Fruit fly (Drosophila melanogaster) whole organism, embryonic: ENCODE data around the gene Tengl3.

Experiments used
- CG10267 ChIP-seq: fragments of 200-800 bp; sonication (Bioruptor generic); optimal IDR thresholded peaks from 2 replicates; lab custom pipeline; 2018; ENCODE audit warnings: missing biosample characterization, mild to moderate bottlenecking, missing genetic modification characterization, moderate library complexity
- CG10274 ChIP-seq: fragments of 200-800 bp; sonication (Bioruptor generic); optimal IDR thresholded peaks from 3 replicates; lab custom pipeline; 2017; ENCODE audit warnings: missing biosample characterization, mild to moderate bottlenecking, missing genetic modification characterization
- CG10565 ChIP-seq: fragments of 200-800 bp; sonication (Bioruptor generic); optimal IDR thresholded peaks from 3 replicates; lab custom pipeline; 2016; ENCODE audit warnings: missing biosample characterization, mild to moderate bottlenecking, missing genetic modification characterization
- CG12299 ChIP-seq: fragments of 200-800 bp; sonication (Bioruptor generic); optimal IDR thresholded peaks from 2 replicates; lab custom pipeline; 2018; ENCODE audit warnings: missing biosample characterization, mild to moderate bottlenecking, missing genetic modification characterization
- CG12942 ChIP-seq: fragments of 200-800 bp; sonication (Bioruptor generic); optimal IDR thresholded peaks from 3 replicates; lab custom pipeline; 2016; ENCODE audit warnings: missing biosample characterization, missing genetic modification characterization
- CG14050 ChIP-seq: fragments of 200-800 bp; sonication (Bioruptor generic); IDR thresholded peaks from 3 replicates; pipeline ENCODE4 v1.3.6; 2022; ENCODE audit warnings: missing biosample characterization, missing genetic modification characterization
- CG14710 ChIP-seq: fragments of 200-800 bp; sonication (Bioruptor generic); optimal IDR thresholded peaks from 3 replicates; lab custom pipeline; 2019; ENCODE audit warnings: missing biosample characterization, mild to moderate bottlenecking, missing genetic modification characterization, moderate library complexity
- CG15011 ChIP-seq: fragments of 200-800 bp; sonication (Bioruptor generic); optimal IDR thresholded peaks from 3 replicates; lab custom pipeline; 2018; ENCODE audit warnings: missing biosample characterization, mild to moderate bottlenecking, missing genetic modification characterization
- CG15269 ChIP-seq: fragments of 200-800 bp; sonication (Bioruptor generic); optimal IDR thresholded peaks from 2 replicates; lab custom pipeline; 2018; ENCODE audit warnings: missing biosample characterization, mild to moderate bottlenecking, missing genetic modification characterization, moderate library complexity
- CG17912 ChIP-seq: fragments of 200-800 bp; sonication (Bioruptor generic); optimal IDR thresholded peaks from 2 replicates; lab custom pipeline; 2018; ENCODE audit warnings: missing biosample characterization, mild to moderate bottlenecking, missing genetic modification characterization
- CG1832 ChIP-seq: fragments of 200-800 bp; sonication (Bioruptor generic); optimal IDR thresholded peaks from 2 replicates; lab custom pipeline; 2017; ENCODE audit warnings: missing biosample characterization, mild to moderate bottlenecking, missing genetic modification characterization, inconsistent platforms
- CG2120 ChIP-seq: fragments of 200-800 bp; sonication (Bioruptor generic); optimal IDR thresholded peaks from 3 replicates; lab custom pipeline; 2016; ENCODE audit warnings: missing biosample characterization, missing genetic modification characterization
- CG2889 ChIP-seq: fragments of 200-800 bp; sonication (Bioruptor generic); IDR thresholded peaks from 3 replicates; pipeline ENCODE4 v1.3.6; 2022; ENCODE audit warnings: missing biosample characterization, missing genetic modification characterization
- CG30020 ChIP-seq: fragments of 200-800 bp; optimal IDR thresholded peaks from 2 replicates; lab custom pipeline; 2019; ENCODE audit warnings: missing biosample characterization, mild to moderate bottlenecking, missing genetic modification characterization, moderate library complexity
- CG34376 ChIP-seq: fragments of 200-800 bp; sonication (Bioruptor generic); optimal IDR thresholded peaks from 2 replicates; lab custom pipeline; 2018; ENCODE audit warnings: missing biosample characterization, mild to moderate bottlenecking, missing genetic modification characterization
- CG3847 ChIP-seq: fragments of 200-800 bp; sonication (Bioruptor generic); IDR thresholded peaks from 2 replicates; pipeline ENCODE4 v1.3.6; 2022; ENCODE audit warnings: missing biosample characterization, missing genetic modification characterization
- CG4820 ChIP-seq: fragments of 200-800 bp; sonication (Bioruptor generic); optimal IDR thresholded peaks from 3 replicates; lab custom pipeline; 2016; ENCODE audit warnings: missing biosample characterization, missing genetic modification characterization
- CG4854 ChIP-seq: fragments of 200-800 bp; sonication (Bioruptor generic); optimal IDR thresholded peaks from 2 replicates; lab custom pipeline; 2016; ENCODE audit warnings: missing biosample characterization, missing genetic modification characterization, inconsistent platforms
- CG6854 ChIP-seq: fragments of 200-800 bp; sonication (Bioruptor generic); optimal IDR thresholded peaks from 3 replicates; lab custom pipeline; 2017; ENCODE audit warnings: missing biosample characterization, mild to moderate bottlenecking, missing genetic modification characterization
- CG7357 ChIP-seq: fragments of 200-800 bp; sonication (Bioruptor generic); IDR thresholded peaks from 3 replicates; pipeline ENCODE4 v1.3.6; 2022; ENCODE audit warnings: missing biosample characterization, missing genetic modification characterization
- CG7839 ChIP-seq: fragments of 200-800 bp; sonication (Bioruptor generic); optimal IDR thresholded peaks from 3 replicates; lab custom pipeline; 2018; ENCODE audit warnings: missing biosample characterization, mild to moderate bottlenecking, missing genetic modification characterization, moderate library complexity
- CG8290 ChIP-seq, 3 experiments: fragments of 200-800 bp; sonication (Bioruptor generic); optimal IDR thresholded peaks; 2 replicates each; lab custom pipeline; 2016 to 2019; ENCODE audit warnings: missing biosample characterization in 3 of 3, missing genetic modification characterization in 3 of 3, mild to moderate bottlenecking in 2 of 3, moderate library complexity in 1 of 3
- CG9215 ChIP-seq: fragments of 200-800 bp; sonication (Bioruptor generic); IDR thresholded peaks from 2 replicates; pipeline ENCODE4 v1.3.6; 2022; ENCODE audit warnings: missing biosample characterization, missing genetic modification characterization
- Eip74EF ChIP-seq, 2 experiments: fragments of 200-800 bp in 1 of 2; fragments of >200 bp in 1 of 2; sonication (Bioruptor generic) in 1 of 2; optimal IDR thresholded peaks; 2 replicates each; lab custom pipeline; 2017 to 2019; ENCODE audit warnings: missing biosample characterization in 2 of 2, missing genetic modification characterization in 2 of 2, mild to moderate bottlenecking in 1 of 2, moderate library complexity in 1 of 2
- NC2α ChIP-seq: fragments of 200-800 bp; sonication (Bioruptor generic); optimal IDR thresholded peaks from 2 replicates; lab custom pipeline; 2016; ENCODE audit warnings: missing biosample characterization, missing genetic modification characterization
- Nf-YA ChIP-seq: fragments of 200-800 bp; sonication (Bioruptor generic); IDR thresholded peaks from 2 replicates; pipeline ENCODE4 v1.3.6; 2022; ENCODE audit warnings: missing biosample characterization, missing genetic modification characterization
- Sry-δ ChIP-seq: fragments of 200-800 bp; sonication (Bioruptor generic); optimal IDR thresholded peaks from 2 replicates; lab custom pipeline; 2016; ENCODE audit warnings: missing biosample characterization, missing genetic modification characterization
- Stat92E ChIP-seq, 3 experiments: fragments of >200 bp in 2 of 3; fragments of 200-800 bp in 1 of 3; sonication (Bioruptor generic) in 1 of 3; optimal IDR thresholded peaks; 2 replicates each; lab custom pipeline; 2017 to 2019; ENCODE audit warnings: missing biosample characterization in 3 of 3, missing genetic modification characterization in 3 of 3, mild to moderate bottlenecking in 1 of 3, moderate library complexity in 1 of 3
- ac ChIP-seq: fragments of 200-800 bp; sonication (Bioruptor generic); optimal IDR thresholded peaks from 3 replicates; lab custom pipeline; 2017; ENCODE audit warnings: missing biosample characterization, mild to moderate bottlenecking, missing genetic modification characterization
- ato ChIP-seq: fragments of 200-800 bp; sonication (Bioruptor generic); IDR thresholded peaks from 2 replicates; pipeline ENCODE4 v1.3.6; 2022; ENCODE audit warnings: missing biosample characterization, missing genetic modification characterization; ENCODE audit not compliant: partially characterized antibody
- bbx ChIP-seq: fragments of 200-800 bp; sonication (Bioruptor generic); IDR thresholded peaks from 2 replicates; pipeline ENCODE4 v1.3.6; 2022; ENCODE audit warnings: missing biosample characterization, missing genetic modification characterization; ENCODE audit not compliant: partially characterized antibody
- br ChIP-seq: fragments of >200 bp; optimal IDR thresholded peaks from 2 replicates; lab custom pipeline; 2017
- btn ChIP-seq: fragments of 200-800 bp; sonication (Bioruptor generic); optimal IDR thresholded peaks from 2 replicates; lab custom pipeline; 2016; ENCODE audit warnings: missing biosample characterization, missing genetic modification characterization
- chinmo ChIP-seq: fragments of 200-800 bp; sonication (Bioruptor generic); IDR thresholded peaks from 4 replicates; pipeline ENCODE4 v1.3.6; 2022; ENCODE audit warnings: missing biosample characterization, missing genetic modification characterization; ENCODE audit not compliant: partially characterized antibody
- chn ChIP-seq: fragments of 200-800 bp; sonication (Bioruptor generic); optimal IDR thresholded peaks from 2 replicates; lab custom pipeline; 2016; ENCODE audit warnings: missing biosample characterization, missing genetic modification characterization
- croc ChIP-seq: fragments of 200-800 bp; sonication (Bioruptor generic); conservative IDR thresholded peaks from 3 replicates; pipeline ENCODE4 v1.3.6; 2022; ENCODE audit warnings: missing biosample characterization, missing genetic modification characterization
- crp ChIP-seq, 2 experiments: fragments of 200-800 bp; sonication (Bioruptor generic); optimal IDR thresholded peaks; 2 replicates in 1 of 2; 3 replicates in 1 of 2; lab custom pipeline; 2017; ENCODE audit warnings: missing biosample characterization in 2 of 2, missing genetic modification characterization in 2 of 2, mild to moderate bottlenecking in 1 of 2, moderate library complexity in 1 of 2
- disco-r ChIP-seq: fragments of 200-800 bp; sonication (Bioruptor generic); optimal IDR thresholded peaks from 2 replicates; lab custom pipeline; 2016; ENCODE audit warnings: missing biosample characterization, missing genetic modification characterization
- fd96Cb ChIP-seq: fragments of 200-800 bp; sonication (Bioruptor generic); optimal IDR thresholded peaks from 2 replicates; lab custom pipeline; 2018; ENCODE audit warnings: missing biosample characterization, mild to moderate bottlenecking, missing genetic modification characterization, moderate library complexity
- fru ChIP-seq: fragments of >200 bp; optimal IDR thresholded peaks from 2 replicates; lab custom pipeline; 2017
- gce ChIP-seq: fragments of 200-800 bp; sonication (Bioruptor generic); IDR thresholded peaks from 3 replicates; pipeline ENCODE4 v1.3.6; 2022; ENCODE audit warnings: missing biosample characterization, missing genetic modification characterization
- hbn ChIP-seq: fragments of 200-800 bp; sonication (Bioruptor generic); IDR thresholded peaks from 2 replicates; pipeline ENCODE4 v1.3.6; 2022; ENCODE audit warnings: missing biosample characterization, missing genetic modification characterization; ENCODE audit not compliant: partially characterized antibody
- lab ChIP-seq: fragments of 200-800 bp; sonication (Bioruptor generic); optimal IDR thresholded peaks from 3 replicates; lab custom pipeline; 2017; ENCODE audit warnings: missing biosample characterization, missing genetic modification characterization, mild to moderate bottlenecking, moderate library complexity, missing genetic modification reagents
- nau ChIP-seq: fragments of 200-800 bp; sonication (Bioruptor generic); optimal IDR thresholded peaks from 3 replicates; lab custom pipeline; 2017; ENCODE audit warnings: missing biosample characterization, mild to moderate bottlenecking, missing genetic modification characterization, missing genetic modification reagents
- odd ChIP-seq: fragments of 200-800 bp; sonication (Bioruptor generic); optimal IDR thresholded peaks from 2 replicates; lab custom pipeline; 2017; ENCODE audit warnings: missing biosample characterization, mild to moderate bottlenecking, missing genetic modification characterization
- otp ChIP-seq: fragments of 200-800 bp; sonication (Bioruptor generic); IDR thresholded peaks from 3 replicates; pipeline ENCODE4, ENCODE4 v1.3.6; 2022; ENCODE audit warnings: missing biosample characterization, missing genetic modification characterization
- sens ChIP-seq: fragments of 200-800 bp; sonication (Bioruptor generic); peaks from one replicate; lab custom pipeline; 2016; ENCODE audit warnings: missing biosample characterization, missing genetic modification characterization
- sob ChIP-seq: fragments of 200-800 bp; sonication (Bioruptor generic); IDR thresholded peaks from 2 replicates; pipeline ENCODE4 v1.3.6; 2022; ENCODE audit warnings: missing biosample characterization, missing genetic modification characterization
- zfh2 ChIP-seq: fragments of 200-800 bp; sonication (Bioruptor generic); optimal IDR thresholded peaks from 2 replicates; lab custom pipeline; 2016; ENCODE audit warnings: missing biosample characterization, missing genetic modification characterization

Gene Tengl3

DNA sequence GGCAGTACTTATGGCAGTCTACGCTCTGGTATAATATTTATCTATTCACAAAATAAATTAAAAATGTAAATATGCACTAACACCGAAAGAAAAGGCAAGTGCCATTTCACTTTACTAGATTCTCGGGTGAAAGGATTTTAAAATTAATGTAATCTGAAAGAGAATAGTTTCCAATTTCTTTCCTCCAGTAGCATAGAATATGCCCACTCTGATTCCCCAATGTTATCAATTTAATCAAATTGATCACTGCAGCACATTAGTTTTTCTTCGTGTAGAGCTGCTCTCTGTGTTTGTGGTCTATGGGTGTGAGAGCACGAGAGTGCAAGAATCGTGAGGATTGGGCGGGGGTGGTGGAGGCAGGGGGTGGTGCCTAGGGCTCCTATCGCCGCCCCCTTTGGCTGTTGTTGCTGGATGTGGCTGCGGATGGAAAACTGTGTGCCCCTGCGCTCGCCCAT lies 36.9 kb downstream of the Tengl3 start (continued):
- peak in 1 of 2 experiments; percentile 40 for TF ChIP-seq crp (GFP tag; optimal IDR thresholded peaks at IDR 0.05; lab: Kevin White, UChicago)
- peak; percentile 44 for TF ChIP-seq CG10565 (GFP tag; lab: Kevin White, UChicago)
- TF ChIP-seq odd (GFP tag; lab: Kevin White, UChicago), result peak; percentile 75
- TF ChIP-seq CG2120, result no peak
- peak; percentile 86 for TF ChIP-seq CG4820 (GFP tag; lab: Kevin White, UChicago)
- no peak for TF ChIP-seq chinmo (GFP tag; lab: Robert Waterston, UW)
- peak; percentile 65 for TF ChIP-seq ac (GFP tag; lab: Kevin White, UChicago)
- no peak for TF ChIP-seq fru (lab: Kevin White, UChicago)
- TF ChIP-seq Stat92E (GFP tag; optimal IDR thresholded peaks at IDR 0.05; lab: Kevin White, UChicago), result peak in 1 of 3 experiments; percentile 95
- TF ChIP-seq CG9215, result peak; percentile 28; the same call in 1 of the 2 replicates
- TF ChIP-seq nau (GFP tag; lab: Kevin White, UChicago), result peak; percentile 86
- peak; percentile 80 for TF ChIP-seq CG7839
- peak; percentile 82 for TF ChIP-seq chn (GFP tag; lab: Kevin White, UChicago)
- peak; percentile 44 for TF ChIP-seq CG3847 (GFP tag; lab: Robert Waterston, UW)
- TF ChIP-seq CG8290 (GFP tag; optimal IDR thresholded peaks at IDR 0.05; lab: Kevin White, UChicago), result peak; percentile 76
- peak; percentile 20 to 80 for TF ChIP-seq CG8290 (tag; optimal IDR thresholded peaks at IDR 0.05; lab: Kevin White, UChicago)
- peak; percentile 47 for TF ChIP-seq CG4854 (GFP tag; lab: Kevin White, UChicago)
- no peak for TF ChIP-seq sob (GFP tag; lab: Robert Waterston, UW)
- peak; percentile 61 for TF ChIP-seq CG30020
- no peak for TF ChIP-seq CG1832
- no peak for TF ChIP-seq Sry-δ (GFP tag; lab: Kevin White, UChicago)
- no peak for TF ChIP-seq CG6854 (GFP tag; lab: Kevin White, UChicago)
- peak; percentile 98 for TF ChIP-seq sens (GFP tag; lab: Kevin White, UChicago)
- TF ChIP-seq CG15011 (GFP tag; lab: Kevin White, UChicago), result peak; percentile 63
- peak; percentile 81 for TF ChIP-seq CG10267 (tag; lab: Kevin White, UChicago)
- peak; percentile 64 for TF ChIP-seq CG12299 (tag; lab: Kevin White, UChicago)
- TF ChIP-seq CG15269 (tag; lab: Kevin White, UChicago), result peak; percentile 50
- peak; percentile 95 for TF ChIP-seq CG14710 (tag; lab: Kevin White, UChicago)
- TF ChIP-seq CG10274 (GFP tag; lab: Kevin White, UChicago), result peak; percentile 46
- TF ChIP-seq otp (GFP tag; lab: Robert Waterston, UW), result peak; percentile 83
- no peak for TF ChIP-seq CG14050 (GFP tag; lab: Robert Waterston, UW)
- TF ChIP-seq CG7357 (GFP tag; lab: Robert Waterston, UW), result no peak; the same call in 2 of the 3 replicates
- TF ChIP-seq CG2889, result no peak
- TF ChIP-seq btn (GFP tag; lab: Kevin White, UChicago), result peak; percentile 54
- TF ChIP-seq zfh2 (GFP tag; lab: Kevin White, UChicago), result no peak
- TF ChIP-seq br (lab: Kevin White, UChicago), result no peak
- TF ChIP-seq Nf-YA (GFP tag; lab: Robert Waterston, UW), result peak; percentile 67; the same call in 1 of the 2 replicates
- TF ChIP-seq croc (GFP tag; lab: Robert Waterston, UW), result peak; percentile 79
- no peak for TF ChIP-seq ato (GFP tag; lab: Robert Waterston, UW)
- peak; percentile 30 for TF ChIP-seq NC2α (GFP tag; lab: Kevin White, UChicago)
- no peak for TF ChIP-seq CG34376 (GFP tag; lab: Kevin White, UChicago)
- peak; percentile 43 for TF ChIP-seq CG17912 (GFP tag; lab: Kevin White, UChicago)
- peak; percentile 53 for TF ChIP-seq disco-r (GFP tag; lab: Kevin White, UChicago)
- TF ChIP-seq Eip74EF (GFP tag; optimal IDR thresholded peaks at IDR 0.05; lab: Kevin White, UChicago), result peak in 1 of 2 experiments; percentile 88
- peak; percentile 82 for TF ChIP-seq lab
- peak; percentile 77 for TF ChIP-seq CG12942 (GFP tag; lab: Kevin White, UChicago)
- no peak for TF ChIP-seq hbn (GFP tag; lab: Robert Waterston, UW)
- peak; percentile 62; the same call in 2 of the 3 replicates for TF ChIP-seq gce (GFP tag; lab: Robert Waterston, UW)
- no peak for TF ChIP-seq bbx (GFP tag; lab: Robert Waterston, UW)
- TF ChIP-seq fd96Cb (tag; lab: Kevin White, UChicago), result peak; percentile 88
